Worm (Caenorhabditis elegans): ENCODE measurements around the gene smz-1.

DNA sequence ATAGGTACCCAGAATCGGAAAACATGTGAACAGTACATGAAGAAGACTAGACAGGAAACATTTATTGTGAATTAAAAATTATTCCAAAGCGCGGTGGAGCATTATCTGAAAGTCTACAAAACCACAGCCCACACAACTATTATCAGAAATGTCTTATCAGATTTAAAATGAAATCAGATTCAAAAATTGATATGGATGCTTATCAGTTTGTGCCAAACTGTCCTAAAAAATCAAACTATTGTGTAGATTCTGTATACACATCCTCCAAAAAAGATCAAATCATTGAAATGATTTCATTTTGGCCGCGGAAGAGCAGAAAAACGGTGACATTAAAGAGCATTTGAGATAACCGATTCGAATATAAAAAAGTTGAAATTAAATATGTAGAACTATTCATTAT, 19.4 kb upstream of the smz-1 start, which contains the start of gene irg-4:
- TF ChIP-seq flt-1 (GFP tag; IDR thresholded peaks at IDR 0.05) (no peak), pes-1 (GFP tag; IDR thresholded peaks at IDR 0.05) (no peak), tbx-37 (GFP tag; conservative IDR thresholded peaks at IDR 0.05) (no peak), tra-4 (tag; optimal IDR thresholded peaks at IDR 0.05) (no peak), hmg-4 (GFP tag; optimal IDR thresholded peaks at IDR 0.05) (no peak), B0310.2 (tag; optimal IDR thresholded peaks at IDR 0.05) (no peak), ama-1 (optimal IDR thresholded peaks at IDR 0.05) (no peak), ets-7 (tag; optimal IDR thresholded peaks at IDR 0.05) (no peak)
